Worm (Caenorhabditis elegans) whole organism, L2 larva: ENCODE data around the gene ZK856.4.

Source experiments
- egl-27 ChIP-seq: sonication (generic microtip); optimal IDR thresholded peaks from 3 replicates; lab custom pipeline; 2017; ENCODE audit warnings: missing biosample characterization, missing genetic modification reagents, missing genetic modification characterization
- elt-3 ChIP-seq: sonication (generic microtip); optimal IDR thresholded peaks from 2 replicates; lab custom pipeline; 2017; ENCODE audit warnings: missing biosample characterization, missing genetic modification characterization
- lin-39 ChIP-seq: fragments of 150-350 bp; optimal IDR thresholded peaks from 2 replicates; lab custom pipeline; 2014; ENCODE audit warnings: missing biosample characterization, missing genetic modification reagents, missing genetic modification characterization
- nhr-12 ChIP-seq: fragments of 150-350 bp; optimal IDR thresholded peaks from 2 replicates; lab custom pipeline; 2014; ENCODE audit warnings: missing biosample characterization, missing genetic modification characterization
- sem-4 ChIP-seq: fragments of 150-350 bp; optimal IDR thresholded peaks from 2 replicates; lab custom pipeline; 2014; ENCODE audit warnings: missing biosample characterization, missing genetic modification reagents, missing genetic modification characterization
- skn-1 ChIP-seq: sonication (generic microtip); optimal IDR thresholded peaks from 2 replicates; lab custom pipeline; 2017; ENCODE audit warnings: missing biosample characterization, missing genetic modification characterization
- unc-55 ChIP-seq: fragments of 150-350 bp; sonication (generic microtip); optimal IDR thresholded peaks from 3 replicates; lab custom pipeline; 2014; ENCODE audit warnings: missing biosample characterization, missing genetic modification reagents, missing genetic modification characterization
- zag-1 ChIP-seq: fragments of 150-350 bp; optimal IDR thresholded peaks from 2 replicates; lab custom pipeline; 2014; ENCODE audit warnings: missing biosample characterization, missing genetic modification characterization
- ztf-11 ChIP-seq: sonication (generic microtip); optimal IDR thresholded peaks from 2 replicates; lab custom pipeline; 2017; ENCODE audit warnings: missing biosample characterization, missing genetic modification characterization

ce11 chrV:10185719-10186118 is 2.6 kb downstream of the ZK856.4 start, which contains the start of gene ZK856.18:
- TF ChIP-seq nhr-12 (tag; lab: Kevin White, UChicago) (no peak), zag-1 (tag; lab: Kevin White, UChicago) (no peak), ztf-11 (tag; lab: Kevin White, UChicago) (no peak), sem-4 (tag; lab: Kevin White, UChicago) (no peak), egl-27 (tag; lab: Kevin White, UChicago) (no peak), skn-1 (tag; lab: Kevin White, UChicago) (no peak), elt-3 (tag; lab: Kevin White, UChicago) (no peak), lin-39 (tag; lab: Kevin White, UChicago) (no peak), unc-55 (GFP tag; lab: Kevin White, UChicago) (no peak)
